Worm (Caenorhabditis elegans): ENCODE measurements around the gene fbxb-112.

DNA sequence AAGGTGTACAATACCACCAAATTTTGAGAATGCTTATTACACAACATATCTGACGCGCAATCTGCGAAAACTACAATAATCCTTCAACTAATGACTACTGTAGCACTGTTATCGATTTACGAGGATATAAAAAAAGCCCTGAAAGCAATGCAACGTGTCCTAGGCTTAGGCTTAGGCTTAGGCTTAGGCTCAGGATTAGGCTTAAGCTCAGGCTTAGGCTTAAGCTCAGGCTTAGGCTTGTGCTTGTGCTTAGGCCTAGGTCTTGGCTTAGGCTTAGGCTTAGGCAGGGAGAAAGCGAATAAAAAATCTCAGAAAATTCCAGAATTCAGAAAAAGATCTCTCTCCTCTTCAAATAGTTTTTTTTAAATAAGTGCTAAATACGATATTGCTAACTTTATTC, 31.7 kb upstream of the fbxb-112 start:
- TF ChIP-seq C38D4.7 (GFP tag; optimal IDR thresholded peaks at IDR 0.05) (no peak), lin-11 (tag; optimal IDR thresholded peaks at IDR 0.05) (no peak), nhr-232 (tag; optimal IDR thresholded peaks at IDR 0.05) (no peak), mec-3 (tag; optimal IDR thresholded peaks at IDR 0.05; ENCODE audit: borderline replicate concordance) (no peak), ceh-19 (GFP tag; optimal IDR thresholded peaks at IDR 0.05) (no peak), ama-1 (optimal IDR thresholded peaks at IDR 0.05) (no peak), ceh-18 (tag; optimal IDR thresholded peaks at IDR 0.05) (no peak), ceh-30 (tag; optimal IDR thresholded peaks at IDR 0.05) (no peak), unc-55 (GFP tag; optimal IDR thresholded peaks at IDR 0.05) (no peak), sdc-2 (tag; optimal IDR thresholded peaks at IDR 0.05) (no peak), hlh-8 (tag; optimal IDR thresholded peaks at IDR 0.05) (no peak)
